Fruit fly (Drosophila melanogaster) whole organism, embryonic: ENCODE measurements around the gene scrt.

Source experiments
- Asciz ChIP-seq: fragments of 200-800 bp; sonication (Bioruptor generic); optimal IDR thresholded peaks from 2 replicates; lab custom pipeline; 2017; ENCODE audit warnings: missing biosample characterization, mild to moderate bottlenecking, missing genetic modification characterization, missing genetic modification reagents
- Awh ChIP-seq: fragments of 200-800 bp; sonication (Bioruptor generic); IDR thresholded peaks from 2 replicates; pipeline ENCODE4, ENCODE4 v1.3.6; 2022; ENCODE audit warnings: missing biosample characterization, missing genetic modification characterization
- CG11695 ChIP-seq: fragments of 200-800 bp; sonication (Bioruptor generic); IDR thresholded peaks from 3 replicates; pipeline ENCODE4 v1.3.6; 2022; ENCODE audit warnings: missing biosample characterization, missing genetic modification characterization
- CG13123 ChIP-seq: fragments of 200-800 bp; sonication (Bioruptor generic); optimal IDR thresholded peaks from 2 replicates; lab custom pipeline; 2016; ENCODE audit warnings: missing biosample characterization, missing genetic modification characterization
- CG13296 ChIP-seq: fragments of 200-800 bp; sonication (Bioruptor generic); optimal IDR thresholded peaks from 3 replicates; lab custom pipeline; 2018; ENCODE audit warnings: missing biosample characterization, mild to moderate bottlenecking, missing genetic modification characterization
- CG16815 ChIP-seq: fragments of 200-800 bp; sonication (Bioruptor generic); optimal IDR thresholded peaks from 3 replicates; lab custom pipeline; 2017; ENCODE audit warnings: missing biosample characterization, mild to moderate bottlenecking, missing genetic modification characterization
- CG2116 ChIP-seq: fragments of 200-800 bp; sonication (Bioruptor generic); optimal IDR thresholded peaks from 3 replicates; lab custom pipeline; 2018; ENCODE audit warnings: missing biosample characterization, mild to moderate bottlenecking, missing genetic modification characterization
- CG2202 ChIP-seq: fragments of 200-800 bp; sonication (Bioruptor generic); optimal IDR thresholded peaks from 2 replicates; lab custom pipeline; 2018; ENCODE audit warnings: missing biosample characterization, mild to moderate bottlenecking, missing genetic modification characterization
- CG30431 ChIP-seq: fragments of 200-800 bp; sonication (Bioruptor generic); optimal IDR thresholded peaks from 2 replicates; lab custom pipeline; 2017; ENCODE audit warnings: missing biosample characterization, missing genetic modification characterization
- CG31224 ChIP-seq: fragments of 200-800 bp; sonication (Bioruptor generic); IDR thresholded peaks from 2 replicates; pipeline ENCODE4 v1.3.6; 2022; ENCODE audit warnings: missing biosample characterization, missing genetic modification characterization
- CG31388 ChIP-seq: fragments of 200-800 bp; sonication (Bioruptor generic); optimal IDR thresholded peaks from 2 replicates; lab custom pipeline; 2016; ENCODE audit warnings: missing biosample characterization, missing genetic modification characterization
- CG32532 ChIP-seq: fragments of 200-800 bp; sonication (Bioruptor generic); IDR thresholded peaks from 2 replicates; pipeline ENCODE4 v1.3.6; 2022; ENCODE audit warnings: missing biosample characterization, missing genetic modification characterization
- CG5180 ChIP-seq: fragments of 200-800 bp; sonication (Bioruptor generic); optimal IDR thresholded peaks from 3 replicates; lab custom pipeline; 2017; ENCODE audit warnings: missing biosample characterization, missing genetic modification characterization, mild to moderate bottlenecking, moderate library complexity, missing genetic modification reagents
- CG6272 ChIP-seq: fragments of 200-800 bp; sonication (Bioruptor generic); IDR thresholded peaks from 2 replicates; pipeline ENCODE4 v1.3.6; 2022; ENCODE audit warnings: missing biosample characterization, missing genetic modification characterization
- CG7357 ChIP-seq: fragments of 200-800 bp; sonication (Bioruptor generic); IDR thresholded peaks from 3 replicates; pipeline ENCODE4 v1.3.6; 2022; ENCODE audit warnings: missing biosample characterization, missing genetic modification characterization
- CG8765 ChIP-seq: fragments of 200-800 bp; sonication (Bioruptor generic); IDR thresholded peaks from 2 replicates; pipeline ENCODE4 v1.3.6; 2022; ENCODE audit warnings: missing biosample characterization, missing genetic modification characterization
- CG9932 ChIP-seq: fragments of 200-800 bp; sonication (Bioruptor generic); IDR thresholded peaks from 2 replicates; pipeline ENCODE4 v1.3.6; 2022; ENCODE audit warnings: missing biosample characterization, missing genetic modification characterization
- CHES-1-like ChIP-seq: fragments of 200-800 bp; sonication (Bioruptor generic); optimal IDR thresholded peaks from 2 replicates; lab custom pipeline; 2016; ENCODE audit warnings: missing biosample characterization, missing genetic modification characterization
- Dad ChIP-seq: fragments of 200-800 bp; sonication (Bioruptor generic); optimal IDR thresholded peaks from 3 replicates; lab custom pipeline; 2016; ENCODE audit warnings: missing biosample characterization, missing genetic modification characterization
- HHEX ChIP-seq: fragments of 200-800 bp; sonication (Bioruptor generic); optimal IDR thresholded peaks from 3 replicates; lab custom pipeline; 2017; ENCODE audit warnings: missing biosample characterization, mild to moderate bottlenecking, missing genetic modification characterization, missing genetic modification reagents
- Hmx ChIP-seq: fragments of 200-800 bp; sonication (Bioruptor generic); optimal IDR thresholded peaks from 2 replicates; lab custom pipeline; 2016; ENCODE audit warnings: missing biosample characterization, missing genetic modification characterization
- Hr3 ChIP-seq: fragments of 200-800 bp; sonication (Bioruptor generic); optimal IDR thresholded peaks from 3 replicates; lab custom pipeline; 2016; ENCODE audit warnings: missing biosample characterization, missing genetic modification characterization
- Hsf ChIP-seq: fragments of 200-800 bp; sonication (Bioruptor generic); optimal IDR thresholded peaks from 3 replicates; lab custom pipeline; 2016; ENCODE audit warnings: missing biosample characterization, missing genetic modification characterization
- Lhr ChIP-seq: fragments of 200-800 bp; sonication (Bioruptor generic); optimal IDR thresholded peaks from 3 replicates; lab custom pipeline; 2017; ENCODE audit warnings: mild to moderate bottlenecking, missing biosample characterization, missing genetic modification reagents, missing genetic modification characterization
- MESR4 ChIP-seq: fragments of 200-800 bp; sonication (Bioruptor generic); optimal IDR thresholded peaks from 2 replicates; lab custom pipeline; 2018; ENCODE audit warnings: missing biosample characterization, mild to moderate bottlenecking, missing genetic modification characterization, moderate library complexity
- Neu2 ChIP-seq: fragments of 200-800 bp; sonication (Bioruptor generic); optimal IDR thresholded peaks from 3 replicates; lab custom pipeline; 2016; ENCODE audit warnings: missing biosample characterization, missing genetic modification characterization, borderline replicate concordance
- Oaz ChIP-seq: fragments of 200-800 bp; sonication (Bioruptor generic); IDR thresholded peaks from 2 replicates; pipeline ENCODE4 v1.3.6; 2022; ENCODE audit warnings: missing biosample characterization, missing genetic modification characterization
- Rx ChIP-seq: fragments of 200-800 bp; sonication (Bioruptor generic); IDR thresholded peaks from 2 replicates; pipeline ENCODE4 v1.3.6; 2022; ENCODE audit warnings: missing biosample characterization, missing genetic modification characterization
- Vsx1 ChIP-seq: fragments of 200-800 bp; sonication (Bioruptor generic); optimal IDR thresholded peaks from 2 replicates; lab custom pipeline; 2017; ENCODE audit warnings: missing biosample characterization, mild to moderate bottlenecking, missing genetic modification characterization, missing genetic modification reagents
- Xrp1 ChIP-seq: fragments of 200-800 bp; sonication (Bioruptor generic); IDR thresholded peaks from 2 replicates; pipeline ENCODE4 v1.3.6; 2022; ENCODE audit warnings: missing biosample characterization, missing genetic modification characterization
- YL-1 ChIP-seq: fragments of 200-800 bp; sonication (Bioruptor generic); optimal IDR thresholded peaks from 3 replicates; lab custom pipeline; 2017; ENCODE audit warnings: missing biosample characterization, mild to moderate bottlenecking, missing genetic modification characterization
- cg ChIP-seq: fragments of 200-800 bp; sonication (Bioruptor generic); optimal IDR thresholded peaks from 3 replicates; lab custom pipeline; 2019; ENCODE audit warnings: missing biosample characterization, mild to moderate bottlenecking, missing genetic modification characterization, moderate library complexity
- dati ChIP-seq: fragments of 200-800 bp; sonication (Bioruptor generic); IDR thresholded peaks from 2 replicates; pipeline ENCODE4 v1.3.6; 2022; ENCODE audit warnings: missing biosample characterization, missing genetic modification characterization
- gro ChIP-seq: fragments of 200-800 bp; sonication (Bioruptor generic); optimal IDR thresholded peaks from 2 replicates; lab custom pipeline; 2016; ENCODE audit warnings: missing biosample characterization, missing genetic modification characterization
- hkb ChIP-seq, 2 experiments: fragments of 200-800 bp in 1 of 2; fragments of >200 bp in 1 of 2; sonication (Bioruptor generic) in 1 of 2; IDR thresholded peaks in 1 of 2; optimal IDR thresholded peaks in 1 of 2; 2 replicates each; pipeline versions ENCODE4 v1.3.6 to Lab custom; 2017 to 2022; ENCODE audit warnings: missing biosample characterization in 1 of 2, missing genetic modification characterization in 1 of 2
- jigr1 ChIP-seq: fragments of 200-800 bp; sonication (Bioruptor generic); IDR thresholded peaks from 3 replicates; pipeline ENCODE4 v1.3.6; 2022; ENCODE audit warnings: missing biosample characterization, missing genetic modification characterization
- jumu ChIP-seq: fragments of 200-800 bp; sonication (Bioruptor generic); optimal IDR thresholded peaks from 3 replicates; lab custom pipeline; 2016; ENCODE audit warnings: missing biosample characterization, missing genetic modification characterization
- kay ChIP-seq: fragments of 200-800 bp; sonication (Bioruptor generic); optimal IDR thresholded peaks from 2 replicates; lab custom pipeline; 2016; ENCODE audit warnings: missing biosample characterization, missing genetic modification characterization
- pfk ChIP-seq: fragments of 200-800 bp; sonication (Bioruptor generic); optimal IDR thresholded peaks from 2 replicates; lab custom pipeline; 2018; ENCODE audit warnings: missing biosample characterization, mild to moderate bottlenecking, missing genetic modification characterization, moderate library complexity
- pho ChIP-seq: fragments of 200-800 bp; sonication (Bioruptor generic); optimal IDR thresholded peaks from 2 replicates; lab custom pipeline; 2016; ENCODE audit warnings: missing biosample characterization, missing genetic modification characterization
- repo ChIP-seq: fragments of 200-800 bp; sonication (Bioruptor generic); optimal IDR thresholded peaks from 2 replicates; lab custom pipeline; 2016; ENCODE audit warnings: missing biosample characterization, missing genetic modification characterization
- scrt ChIP-seq: fragments of 200-800 bp; sonication (Bioruptor generic); optimal IDR thresholded peaks from 2 replicates; lab custom pipeline; 2018; ENCODE audit warnings: missing biosample characterization, mild to moderate bottlenecking, missing genetic modification characterization, moderate library complexity
- seq ChIP-seq: fragments of 200-800 bp; sonication (Bioruptor generic); IDR thresholded peaks from 2 replicates; pipeline ENCODE4 v1.3.6; 2022; ENCODE audit warnings: missing biosample characterization, missing genetic modification characterization
- sim ChIP-seq: fragments of 200-800 bp; sonication (Bioruptor generic); IDR thresholded peaks from 2 replicates; pipeline ENCODE4 v1.3.6; 2022; ENCODE audit warnings: missing biosample characterization, missing genetic modification characterization
- ssp ChIP-seq: fragments of 200-800 bp; sonication (Bioruptor generic); IDR thresholded peaks from 2 replicates; pipeline ENCODE4 v1.3.6; 2022; ENCODE audit warnings: missing biosample characterization, missing genetic modification characterization
- tll ChIP-seq, 2 experiments: fragments of 200-800 bp in 1 of 2; fragments of >200 bp in 1 of 2; sonication (Bioruptor generic) in 1 of 2; optimal IDR thresholded peaks; 2 replicates each; lab custom pipeline; 2017 to 2019; ENCODE audit warnings: missing biosample characterization in 2 of 2, missing genetic modification characterization in 2 of 2, mild to moderate bottlenecking in 1 of 2, moderate library complexity in 1 of 2
- tna ChIP-seq: fragments of 200-800 bp; sonication (Bioruptor generic); IDR thresholded peaks from 2 replicates; pipeline ENCODE4 v1.3.6; 2022; ENCODE audit warnings: missing biosample characterization, missing genetic modification characterization; ENCODE audit not compliant: partially characterized antibody
- twi ChIP-seq: fragments of 200-800 bp; optimal IDR thresholded peaks from 2 replicates; lab custom pipeline; 2019; ENCODE audit warnings: missing biosample characterization, mild to moderate bottlenecking, missing genetic modification characterization, moderate library complexity
- wdn ChIP-seq: fragments of 200-800 bp; sonication (Bioruptor generic); IDR thresholded peaks from 2 replicates; pipeline ENCODE4 v1.3.6; 2022; ENCODE audit warnings: missing biosample characterization, missing genetic modification characterization
- zen ChIP-seq: fragments of 200-800 bp; sonication (Bioruptor generic); optimal IDR thresholded peaks from 3 replicates; lab custom pipeline; 2018; ENCODE audit warnings: missing biosample characterization, mild to moderate bottlenecking, missing genetic modification characterization, moderate library complexity

Gene scrt

dm6 chr3L:4016754-4017153 is 33.1 kb downstream of the scrt start (continued):
- TF ChIP-seq CG13296 (GFP tag; lab: Kevin White, UChicago) (no peak), gro (no peak), Neu2 (GFP tag; lab: Kevin White, UChicago) (no peak), Vsx1 (GFP tag; lab: Kevin White, UChicago) (no peak), seq (no peak), repo (GFP tag; lab: Kevin White, UChicago) (peak; percentile 24), dati (GFP tag; lab: Robert Waterston, UW) (peak; percentile 70), wdn (GFP tag; lab: Robert Waterston, UW) (no peak), Rx (GFP tag; lab: Robert Waterston, UW) (peak; percentile 48; the same call in 1 of the 2 replicates), Oaz (GFP tag; lab: Robert Waterston, UW) (no peak), CG32532 (0 out of 2 replicates have a peak, but pooled peaks have one; percentile 19), Hmx (GFP tag; lab: Kevin White, UChicago) (no peak), Dad (GFP tag; lab: Kevin White, UChicago) (peak; percentile 47), CG2116 (GFP tag; lab: Kevin White, UChicago) (no peak), jumu (peak; percentile 59), Asciz (GFP tag; lab: Kevin White, UChicago) (no peak), tll (GFP tag; optimal IDR thresholded peaks at IDR 0.05; lab: Kevin White, UChicago) (no peak), Awh (GFP tag; lab: Robert Waterston, UW) (peak; percentile 55; the same call in 1 of the 2 replicates), CG7357 (GFP tag; lab: Robert Waterston, UW) (peak; percentile 50; the same call in 1 of the 3 replicates), pfk (GFP tag; lab: Kevin White, UChicago) (no peak), jigr1 (GFP tag; lab: Robert Waterston, UW) (peak; percentile 36; the same call in 1 of the 3 replicates), ssp (GFP tag; lab: Robert Waterston, UW) (peak; percentile 53), HHEX (GFP tag; lab: Kevin White, UChicago) (peak; percentile 35), CG13123 (GFP tag; lab: Kevin White, UChicago) (no peak), tna (GFP tag; lab: Robert Waterston, UW) (no peak), Hsf (GFP tag; lab: Kevin White, UChicago) (peak; percentile 67), kay (GFP tag; lab: Kevin White, UChicago) (no peak), MESR4 (GFP tag; lab: Kevin White, UChicago) (no peak), sim (GFP tag; lab: Robert Waterston, UW) (0 out of 2 replicates have a peak, but pooled peaks have one; percentile 17), CG5180 (no peak), Lhr (GFP tag; lab: Kevin White, UChicago) (peak; percentile 34), CG16815 (peak; percentile 81), CG8765 (GFP tag; lab: Robert Waterston, UW) (peak; percentile 75; the same call in 1 of the 2 replicates), scrt (peak; percentile 23), CG6272 (peak; percentile 57), CG11695 (peak; percentile 56; the same call in 2 of the 3 replicates), zen (peak; percentile 85), pho (GFP tag; lab: Kevin White, UChicago) (no peak), hkb (optimal IDR thresholded peaks at IDR 0.05; lab: Kevin White, UChicago) (no peak), hkb (GFP tag; IDR thresholded peaks at IDR 0.05; lab: Robert Waterston, UW) (peak; percentile 65), cg (GFP tag; lab: Kevin White, UChicago) (no peak), CG9932 (GFP tag; lab: Robert Waterston, UW) (no peak), twi (peak; percentile 54), Hr3 (GFP tag; lab: Kevin White, UChicago) (peak; percentile 43), YL-1 (GFP tag; lab: Kevin White, UChicago) (no peak), CG31224 (GFP tag; lab: Robert Waterston, UW) (0 out of 2 replicates have a peak, but pooled peaks have one; percentile 25), CG30431 (peak; percentile 83), CHES-1-like (GFP tag; lab: Kevin White, UChicago) (no peak), CG2202 (tag; lab: Kevin White, UChicago) (peak; percentile 60), Xrp1 (GFP tag; lab: Robert Waterston, UW) (peak; percentile 86), CG31388 (peak; percentile 28)
